Worm (Caenorhabditis elegans): ENCODE data around the gene F47E1.2.

The F47E1.2 gene

ce11 chrX:9076886-9077285 is 19.4 kb downstream of the F47E1.2 start, which contains the start of gene F47E1.1:
Gene F47E1.1, plus strand, starts transcription at chrX:9077186.
- TF ChIP-seq flh-1 (GFP tag; optimal IDR thresholded peaks at IDR 0.05) = no peak
- TF ChIP-seq mls-2 (tag; optimal IDR thresholded peaks at IDR 0.05) = no peak
- TF ChIP-seq nhr-237 (tag; optimal IDR thresholded peaks at IDR 0.05) = no peak
- no peak for TF ChIP-seq nhr-2 (tag; optimal IDR thresholded peaks at IDR 0.05)
- no peak for TF ChIP-seq zip-8 (tag; optimal IDR thresholded peaks at IDR 0.05)
- no peak for TF ChIP-seq blmp-1 (tag; optimal IDR thresholded peaks at IDR 0.05)
- no peak for TF ChIP-seq ceh-39 (tag; optimal IDR thresholded peaks at IDR 0.05)

- TF ChIP-seq ztf-11 (tag; optimal IDR thresholded peaks at IDR 0.05) = no peak
- TF ChIP-seq snpc-4 (tag; optimal IDR thresholded peaks at IDR 0.05) = no peak
- peak; percentile 67 for TF ChIP-seq M03D4.4 (tag; optimal IDR thresholded peaks at IDR 0.05)
- peak; percentile 22 for TF ChIP-seq lin-13 (tag; optimal IDR thresholded peaks at IDR 0.05)
- peak; percentile 43 for TF ChIP-seq sem-2 (GFP tag; optimal IDR thresholded peaks at IDR 0.05)
- peak; percentile 67 for TF ChIP-seq sptf-1 (tag; optimal IDR thresholded peaks at IDR 0.05)
- TF ChIP-seq ceh-43 (GFP tag; optimal IDR thresholded peaks at IDR 0.05) = peak; percentile 7
- peak; percentile 27 for TF ChIP-seq ham-2 (GFP tag; optimal IDR thresholded peaks at IDR 0.05)
- no peak for TF ChIP-seq zip-8 (tag; optimal IDR thresholded peaks at IDR 0.05)
- peak; percentile 20 for TF ChIP-seq unc-120 (tag; optimal IDR thresholded peaks at IDR 0.05; ENCODE audit: poor library complexity, severe bottlenecking)
- TF ChIP-seq cnd-1 (tag; optimal IDR thresholded peaks at IDR 0.05) = peak; percentile 74
- peak; percentile 70 for TF ChIP-seq drap-1 (GFP tag; optimal IDR thresholded peaks at IDR 0.05)
- TF ChIP-seq bed-3 (GFP tag; optimal IDR thresholded peaks at IDR 0.05) = peak; percentile 13
- TF ChIP-seq lsy-2 (tag; optimal IDR thresholded peaks at IDR 0.05) = no peak
- TF ChIP-seq ceh-83 (GFP tag; optimal IDR thresholded peaks at IDR 0.05) = peak; percentile 81
- TF ChIP-seq ces-1 (GFP tag; optimal IDR thresholded peaks at IDR 0.05) = no peak
- TF ChIP-seq lin-32 (GFP tag; optimal IDR thresholded peaks at IDR 0.05) = peak; percentile 72
These were observed 20.7 kb downstream of the F47E1.2 start for ce11 chrX:9078149-9078548.

- TF ChIP-seq ztf-11 (tag; optimal IDR thresholded peaks at IDR 0.05) (no peak), snpc-4 (tag; optimal IDR thresholded peaks at IDR 0.05) (no peak), M03D4.4 (tag; optimal IDR thresholded peaks at IDR 0.05) (no peak), unc-39 (tag; optimal IDR thresholded peaks at IDR 0.05) (no peak), mep-1 (tag; optimal IDR thresholded peaks at IDR 0.05) (no peak), lsy-2 (tag; optimal IDR thresholded peaks at IDR 0.05) (no peak), flh-1 (GFP tag; optimal IDR thresholded peaks at IDR 0.05) (no peak), ces-1 (GFP tag; optimal IDR thresholded peaks at IDR 0.05) (no peak), unc-120 (tag; optimal IDR thresholded peaks at IDR 0.05; ENCODE audit: poor library complexity, severe bottlenecking) (no peak), ham-2 (GFP tag; optimal IDR thresholded peaks at IDR 0.05) (no peak), ceh-83 (GFP tag; optimal IDR thresholded peaks at IDR 0.05) (no peak), nhr-12 (tag; optimal IDR thresholded peaks at IDR 0.05) (no peak), nhr-2 (tag; optimal IDR thresholded peaks at IDR 0.05) (no peak), mab-5 (tag; optimal IDR thresholded peaks at IDR 0.05) (no peak), lin-13 (tag; optimal IDR thresholded peaks at IDR 0.05) (no peak), lin-32 (GFP tag; optimal IDR thresholded peaks at IDR 0.05) (no peak), hlh-1 (tag; optimal IDR thresholded peaks at IDR 0.05) (no peak), nhr-76 (tag; optimal IDR thresholded peaks at IDR 0.05) (no peak), elt-1 (tag; optimal IDR thresholded peaks at IDR 0.05; ENCODE audit: borderline replicate concordance, insufficient read depth) (no peak), cnd-1 (tag; optimal IDR thresholded peaks at IDR 0.05) (no peak)
These were observed 23.8 kb downstream of the F47E1.2 start for ce11 chrX:9081212-9081611.

- TF ChIP-seq sptf-1 (tag; optimal IDR thresholded peaks at IDR 0.05) (no peak), flh-1 (GFP tag; optimal IDR thresholded peaks at IDR 0.05) (no peak), mep-1 (tag; optimal IDR thresholded peaks at IDR 0.05) (no peak), unc-62 (GFP tag; optimal IDR thresholded peaks at IDR 0.05) (no peak), ceh-39 (tag; optimal IDR thresholded peaks at IDR 0.05) (no peak), hlh-1 (tag; optimal IDR thresholded peaks at IDR 0.05) (no peak), nhr-76 (tag; optimal IDR thresholded peaks at IDR 0.05) (no peak), cnd-1 (tag; optimal IDR thresholded peaks at IDR 0.05) (no peak), elt-3 (tag; optimal IDR thresholded peaks at IDR 0.05) (no peak), unc-120 (tag; optimal IDR thresholded peaks at IDR 0.05; ENCODE audit: poor library complexity, severe bottlenecking) (no peak), ham-2 (GFP tag; optimal IDR thresholded peaks at IDR 0.05) (no peak), drap-1 (GFP tag; optimal IDR thresholded peaks at IDR 0.05) (no peak), M03D4.4 (tag; optimal IDR thresholded peaks at IDR 0.05) (no peak), mls-2 (tag; optimal IDR thresholded peaks at IDR 0.05) (no peak), ceh-83 (GFP tag; optimal IDR thresholded peaks at IDR 0.05) (no peak), ztf-11 (tag; optimal IDR thresholded peaks at IDR 0.05) (no peak), nhr-237 (tag; optimal IDR thresholded peaks at IDR 0.05) (no peak), ces-1 (GFP tag; optimal IDR thresholded peaks at IDR 0.05) (no peak), sem-2 (GFP tag; optimal IDR thresholded peaks at IDR 0.05) (no peak), snpc-4 (tag; optimal IDR thresholded peaks at IDR 0.05) (no peak)
These were observed 25.2 kb downstream of the F47E1.2 start, which contains the start of gene ajm-1 for ce11 chrX:9082646-9083045. Gene ajm-1, plus strand, starts transcription at chrX:9082946.
